Worm (Caenorhabditis elegans): ENCODE data around the gene glt-6.

Gene glt-6

ce11 chrIV:7503322-7503721 lies at the start of gene glt-6:
Gene glt-6 (plus strand): TSS chrIV:7503622.
- TF ChIP-seq pag-3 (tag; optimal IDR thresholded peaks at IDR 0.05; ENCODE audit: borderline replicate concordance) (no peak), hlh-30 (tag; optimal IDR thresholded peaks at IDR 0.05; ENCODE audit: insufficient read depth) (no peak), C08G9.2 (tag; optimal IDR thresholded peaks at IDR 0.05) (no peak), lin-11 (tag; optimal IDR thresholded peaks at IDR 0.05) (no peak), ceh-45 (GFP tag; IDR thresholded peaks at IDR 0.05) (no peak), ceh-24 (tag; optimal IDR thresholded peaks at IDR 0.05) (no peak), ref-2 (tag; optimal IDR thresholded peaks at IDR 0.05) (no peak), odd-2 (tag; optimal IDR thresholded peaks at IDR 0.05) (no peak), fkh-10 (GFP tag; optimal IDR thresholded peaks at IDR 0.05) (no peak), ceh-18 (tag; optimal IDR thresholded peaks at IDR 0.05) (no peak), tbx-7 (tag; optimal IDR thresholded peaks at IDR 0.05) (no peak), elt-2 (tag; optimal IDR thresholded peaks at IDR 0.05) (no peak), pha-4 (tag; optimal IDR thresholded peaks at IDR 0.05) (no peak), ceh-30 (tag; optimal IDR thresholded peaks at IDR 0.05) (no peak)

DNA sequence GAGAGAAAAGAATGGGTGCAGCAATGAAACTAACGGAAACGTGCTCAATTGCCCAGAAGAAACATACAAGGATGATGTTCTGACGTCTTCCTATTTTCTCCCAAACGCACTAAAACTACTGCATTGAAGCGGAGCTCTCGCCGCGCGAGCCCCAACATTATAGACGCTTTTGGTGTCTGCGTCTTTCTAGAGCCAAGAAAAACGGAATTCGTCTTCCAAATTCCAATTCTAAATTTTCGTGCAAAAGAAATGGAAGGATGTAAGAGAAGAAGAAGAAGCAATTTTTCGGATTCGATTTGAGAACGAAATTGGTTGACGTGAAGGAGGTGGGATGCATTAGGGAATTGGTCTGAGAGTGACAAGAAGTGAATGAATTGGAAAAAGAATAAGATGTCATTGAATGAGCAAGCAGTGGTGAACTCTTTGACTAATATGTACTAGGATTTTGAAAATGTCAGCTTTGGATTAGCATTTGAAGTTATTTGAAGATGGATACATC lies 49.7 kb upstream of the glt-6 start:
- TF ChIP-seq pha-2 (tag; optimal IDR thresholded peaks at IDR 0.05), result no peak
- TF ChIP-seq ceh-31 (tag; optimal IDR thresholded peaks at IDR 0.05), result peak; percentile 32
- peak; percentile 21 for TF ChIP-seq ceh-14 (tag; optimal IDR thresholded peaks at IDR 0.05)
- TF ChIP-seq unc-42 (tag; optimal IDR thresholded peaks at IDR 0.05), result peak; percentile 43

DNA sequence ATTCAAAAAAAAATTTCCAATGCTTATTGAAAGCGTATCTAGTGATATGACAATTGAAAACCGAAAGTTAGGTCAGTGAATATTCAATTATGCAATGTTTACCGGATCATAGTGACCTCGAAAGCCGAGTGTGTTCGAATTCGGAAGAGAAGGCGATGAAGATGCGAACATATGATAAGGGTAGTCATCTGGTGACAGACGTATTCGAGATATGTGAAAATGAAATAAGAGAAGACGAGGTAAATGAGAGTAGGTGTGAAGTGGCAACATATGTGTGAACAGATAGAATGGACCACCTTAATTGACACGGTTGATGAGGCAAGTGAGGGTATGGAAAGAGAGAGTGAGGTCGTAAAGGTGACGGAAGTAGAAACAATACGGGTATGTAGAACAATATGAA lies 48.5 kb upstream of the glt-6 start:
- TF ChIP-seq ref-2 (tag; optimal IDR thresholded peaks at IDR 0.05) (peak; percentile 6), Y22D7AL.16 (tag; optimal IDR thresholded peaks at IDR 0.05) (no peak), ceh-31 (tag; optimal IDR thresholded peaks at IDR 0.05) (peak; percentile 3), gmeb-2 (tag; optimal IDR thresholded peaks at IDR 0.05) (no peak), C38D4.7 (GFP tag; optimal IDR thresholded peaks at IDR 0.05) (no peak)

DNA sequence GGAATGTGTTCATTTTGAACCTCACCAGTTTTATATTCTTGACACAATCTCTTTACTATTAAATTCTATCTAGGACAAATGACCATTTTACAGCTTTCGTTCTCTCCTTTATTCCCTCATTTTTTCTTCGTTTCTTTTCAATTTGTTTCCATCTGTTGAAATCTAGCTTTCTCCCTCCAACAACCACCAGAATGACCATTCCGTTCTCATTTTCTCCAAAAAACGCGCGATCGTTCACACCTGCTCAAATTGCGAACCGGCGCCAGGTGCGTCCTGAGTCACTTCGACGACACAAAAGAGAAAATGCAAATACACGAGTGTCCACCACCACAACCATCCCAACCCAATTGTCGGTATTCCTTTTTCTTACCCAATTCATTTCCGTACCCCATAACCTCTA lies 47.2 kb upstream of the glt-6 start, which contains the start of gene F13B6.1:
Gene F13B6.1, plus strand, starts transcription at position 301 of the 400 bp plus-strand sequence.
- TF ChIP-seq elt-2 (tag; optimal IDR thresholded peaks at IDR 0.05) (no peak), nhr-11 (tag; optimal IDR thresholded peaks at IDR 0.05) (no peak), ceh-9 (tag; optimal IDR thresholded peaks at IDR 0.05) (no peak), ceh-2 (tag; optimal IDR thresholded peaks at IDR 0.05) (no peak), ceh-22 (tag; optimal IDR thresholded peaks at IDR 0.05) (no peak), ets-4 (tag; optimal IDR thresholded peaks at IDR 0.05) (no peak), dve-1 (tag; optimal IDR thresholded peaks at IDR 0.05) (no peak), unc-55 (GFP tag; optimal IDR thresholded peaks at IDR 0.05) (no peak), mec-3 (tag; optimal IDR thresholded peaks at IDR 0.05; ENCODE audit: borderline replicate concordance) (no peak), ceh-24 (tag; optimal IDR thresholded peaks at IDR 0.05) (no peak), ahr-1 (tag; optimal IDR thresholded peaks at IDR 0.05) (no peak)

DNA sequence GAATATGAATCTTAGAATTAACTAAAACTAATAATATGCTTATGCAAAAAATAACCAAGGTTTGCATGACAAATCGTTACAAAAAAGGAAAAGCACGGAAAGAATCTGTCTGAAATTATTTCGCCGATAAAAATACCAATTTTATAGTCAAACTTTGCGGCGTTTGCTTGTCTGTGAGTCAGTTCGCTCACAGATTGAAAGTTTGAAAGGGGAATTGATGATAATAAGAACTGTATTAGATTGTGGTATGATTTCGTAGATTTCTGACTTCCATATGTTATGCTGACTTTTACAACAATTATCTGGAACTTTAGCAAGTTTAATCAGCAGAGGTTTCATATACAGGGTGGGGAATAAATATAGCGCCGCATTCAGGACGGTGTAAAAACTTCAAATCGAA lies 43.2 kb upstream of the glt-6 start, which contains the start of gene F13B6.2:
Gene F13B6.2, minus strand, starts transcription at position 101 of the 400 bp plus-strand sequence.
- TF ChIP-seq sox-2 (GFP tag; IDR thresholded peaks at IDR 0.05), result no peak
- TF ChIP-seq fkh-6 (tag; optimal IDR thresholded peaks at IDR 0.05), result no peak
- TF ChIP-seq lin-11 (tag; optimal IDR thresholded peaks at IDR 0.05), result no peak
- TF ChIP-seq C08G9.2 (tag; optimal IDR thresholded peaks at IDR 0.05), result no peak
- TF ChIP-seq C38D4.7 (GFP tag; optimal IDR thresholded peaks at IDR 0.05), result no peak
- TF ChIP-seq ceh-30 (tag; optimal IDR thresholded peaks at IDR 0.05), result no peak
- TF ChIP-seq ceh-18 (tag; optimal IDR thresholded peaks at IDR 0.05), result no peak
- TF ChIP-seq rnt-1 (tag; optimal IDR thresholded peaks at IDR 0.05), result no peak
- no peak for TF ChIP-seq nhr-232 (tag; optimal IDR thresholded peaks at IDR 0.05)
- TF ChIP-seq sdc-2 (tag; optimal IDR thresholded peaks at IDR 0.05), result no peak
- TF ChIP-seq ceh-48 (tag; optimal IDR thresholded peaks at IDR 0.05), result no peak
- no peak for TF ChIP-seq dve-1 (tag; optimal IDR thresholded peaks at IDR 0.05)
- no peak for TF ChIP-seq syd-9 (tag; optimal IDR thresholded peaks at IDR 0.05)
- TF ChIP-seq ceh-19 (GFP tag; optimal IDR thresholded peaks at IDR 0.05), result no peak
- TF ChIP-seq gmeb-2 (tag; optimal IDR thresholded peaks at IDR 0.05), result no peak
- TF ChIP-seq ztf-16 (tag; optimal IDR thresholded peaks at IDR 0.05), result no peak

Data from whole organism, late embryonic.